Worm (Caenorhabditis elegans) whole organism, L4 larva: ENCODE measurements around the gene F58B4.6.

Experiments
- F44E2.7 ChIP-seq: fragments of 200-800 bp; sonication (Bioruptor generic); IDR thresholded peaks from 2 replicates; pipeline ENCODE4 v2.1.2; 2022; ENCODE audit warnings: missing genetic modification characterization, missing compliant biosample characterization
- T26A8.4 ChIP-seq: fragments of 200-800 bp; sonication (Bioruptor generic); IDR thresholded peaks from 2 replicates; pipeline ENCODE4 v1.3.6; 2022; ENCODE audit warnings: missing genetic modification characterization, missing compliant biosample characterization
- Y48G9A.11 ChIP-seq: fragments of 200-800 bp; sonication (Bioruptor generic); IDR thresholded peaks from 2 replicates; pipeline ENCODE4 v1.3.6; 2022; ENCODE audit warnings: missing genetic modification reagents, missing genetic modification characterization, missing compliant biosample characterization
- ces-1 ChIP-seq: fragments of 150-350 bp; sonication (generic microtip); optimal IDR thresholded peaks from 4 replicates; lab custom pipeline; 2014; ENCODE audit warnings: missing biosample characterization, missing genetic modification reagents, missing genetic modification characterization
- daf-19 ChIP-seq: fragments of 200-800 bp; sonication (Bioruptor generic); conservative IDR thresholded peaks from 2 replicates; pipeline ENCODE4 v1.3.6; 2022; ENCODE audit warnings: missing genetic modification characterization, missing compliant biosample characterization
- dve-1 ChIP-seq: sonication (generic microtip); optimal IDR thresholded peaks from 2 replicates; lab custom pipeline; 2017; ENCODE audit warnings: antibody characterized with exemption, mild to moderate bottlenecking, missing genetic modification characterization, missing compliant biosample characterization; ENCODE audit not compliant: insufficient read depth
- hif-1 ChIP-seq, 2 experiments: sonication (generic microtip); optimal IDR thresholded peaks; 2 replicates each; lab custom pipeline; 2016 to 2017; ENCODE audit warnings: missing compliant biosample characterization in 2 of 2, missing genetic modification characterization in 2 of 2, missing genetic modification reagents in 2 of 2, missing genotype in 2 of 2, mild to moderate bottlenecking in 1 of 2
- lim-7 ChIP-seq: fragments of 200-800 bp; sonication (Bioruptor generic); IDR thresholded peaks from 2 replicates; pipeline ENCODE4 v1.3.6; 2022; ENCODE audit warnings: missing genetic modification characterization, missing compliant biosample characterization
- lin-15B ChIP-seq: fragments of 150-350 bp; sonication (generic microtip); optimal IDR thresholded peaks from 3 replicates; lab custom pipeline; 2014; ENCODE audit warnings: missing biosample characterization, missing genetic modification characterization
- madf-5 ChIP-seq, 2 experiments: fragments of 200-800 bp; sonication (Bioruptor generic); IDR thresholded peaks; 2 replicates each; pipeline ENCODE4 v1.3.6; 2022; ENCODE audit warnings: missing compliant biosample characterization in 2 of 2, missing genetic modification characterization in 2 of 2
- madf-9 ChIP-seq: fragments of 200-800 bp; sonication (Bioruptor generic); conservative IDR thresholded peaks from 2 replicates; pipeline ENCODE4 v1.3.6; 2022; ENCODE audit warnings: missing genetic modification reagents, missing genetic modification characterization, missing compliant biosample characterization
- mdl-1 ChIP-seq, 2 experiments: fragments of 150-350 bp in 1 of 2; sonication (generic microtip) in 1 of 2; optimal IDR thresholded peaks; 2 replicates each; lab custom pipeline; 2014 to 2017; ENCODE audit warnings: missing biosample characterization in 2 of 2, missing genetic modification characterization in 2 of 2
- mes-2 ChIP-seq: sonication (generic microtip); optimal IDR thresholded peaks from 2 replicates; lab custom pipeline; 2016; ENCODE audit warnings: missing genotype, mild to moderate bottlenecking, missing genetic modification characterization, missing compliant biosample characterization; ENCODE audit not compliant: poor library complexity, severe bottlenecking
- nhr-237 ChIP-seq: sonication (generic microtip); optimal IDR thresholded peaks from 2 replicates; lab custom pipeline; 2017; ENCODE audit warnings: missing biosample characterization, missing genetic modification characterization
- nhr-41 ChIP-seq: fragments of 200-800 bp; sonication (Bioruptor generic); IDR thresholded peaks from 2 replicates; pipeline ENCODE4 v1.3.6; 2022; ENCODE audit warnings: missing genetic modification reagents, missing genetic modification characterization, missing compliant biosample characterization
- nhr-76 ChIP-seq: fragments of 150-350 bp; optimal IDR thresholded peaks from 2 replicates; lab custom pipeline; 2014; ENCODE audit warnings: missing biosample characterization, missing genetic modification characterization
- pha-4 ChIP-seq, 2 experiments: fragments of 150-350 bp in 1 of 2; fragments of 200-800 bp in 1 of 2; sonication (Bioruptor generic) in 1 of 2; IDR thresholded peaks in 1 of 2; optimal IDR thresholded peaks in 1 of 2; 2 replicates each; pipeline versions ENCODE4 v1.3.6 to Lab custom; 2014 to 2022; ENCODE audit warnings: missing genetic modification characterization in 2 of 2, missing genetic modification reagents in 2 of 2, missing biosample characterization in 1 of 2, missing compliant biosample characterization in 1 of 2
- unc-39 ChIP-seq: sonication (generic microtip); optimal IDR thresholded peaks from 2 replicates; lab custom pipeline; 2017; ENCODE audit warnings: missing biosample characterization, missing genetic modification characterization
- unc-62 ChIP-seq, 3 experiments: fragments of 150-350 bp in 1 of 3; sonication (generic microtip); optimal IDR thresholded peaks in 2 of 3; peaks in 1 of 3; 1 replicate in 1 of 3; 2 replicates in 2 of 3; lab custom pipeline; 2014 to 2017; ENCODE audit warnings: missing biosample characterization in 3 of 3, missing genetic modification characterization in 3 of 3, missing genetic modification reagents in 3 of 3, missing genotype in 1 of 3
- zfp-2 ChIP-seq: sonication (generic microtip); optimal IDR thresholded peaks from 2 replicates; lab custom pipeline; 2016; ENCODE audit warnings: mild to moderate bottlenecking, missing genetic modification characterization, missing compliant biosample characterization
- zip-11 ChIP-seq: fragments of 200-800 bp; sonication (Bioruptor generic); IDR thresholded peaks from 2 replicates; pipeline ENCODE4 v1.3.6; 2022; ENCODE audit warnings: missing genetic modification characterization, missing compliant biosample characterization

The F58B4.6 gene

DNA sequence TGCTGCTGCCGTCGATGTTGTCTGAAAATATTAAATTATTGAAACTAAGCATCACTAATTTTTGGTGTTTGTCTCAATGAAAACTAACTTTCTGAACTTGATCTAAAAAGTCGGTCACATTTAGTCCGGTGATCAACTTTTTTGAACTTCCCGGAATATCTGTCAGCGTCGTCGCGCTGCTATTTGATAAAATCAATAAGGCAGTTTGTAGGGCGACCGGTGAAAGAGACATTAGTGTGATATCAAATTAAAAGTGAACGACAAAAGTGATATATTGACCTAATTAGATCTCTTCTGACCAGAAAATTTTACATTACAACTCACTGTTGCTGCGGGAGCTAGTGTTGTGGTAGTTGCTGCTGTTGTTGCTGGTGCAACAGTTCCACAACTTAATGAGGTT is 46.1 kb downstream of the F58B4.6 start:
- no peak for TF ChIP-seq T26A8.4 (GFP tag; lab: Robert Waterston, UW)
- TF ChIP-seq unc-39 (tag; lab: Kevin White, UChicago) = no peak
- no peak for TF ChIP-seq lin-15B (tag; lab: Kevin White, UChicago)
- TF ChIP-seq nhr-237 (tag; lab: Kevin White, UChicago) = no peak
- TF ChIP-seq zfp-2 (tag; lab: Kevin White, UChicago) = no peak
- TF ChIP-seq unc-62 (GFP tag; optimal IDR thresholded peaks at IDR 0.05 in 1 of 2; lab: Kevin White, UChicago) = no peak
- no peak for TF ChIP-seq unc-62 (tag; optimal IDR thresholded peaks at IDR 0.05; lab: Kevin White, UChicago)
- no peak for TF ChIP-seq pha-4 (GFP tag; IDR thresholded peaks at IDR 0.05; lab: Robert Waterston, UW)
- no peak for TF ChIP-seq pha-4 (tag; optimal IDR thresholded peaks at IDR 0.05; lab: Kevin White, UChicago)
- TF ChIP-seq F44E2.7 = no peak
- TF ChIP-seq dve-1 (tag; lab: Kevin White, UChicago) = no peak
- no peak for TF ChIP-seq mdl-1 (tag; optimal IDR thresholded peaks at IDR 0.05; lab: Kevin White, UChicago)
- no peak for TF ChIP-seq madf-5 (GFP tag; IDR thresholded peaks at IDR 0.05; lab: Robert Waterston, UW)
- TF ChIP-seq nhr-41 = no peak
- TF ChIP-seq Y48G9A.11 (GFP tag; lab: Robert Waterston, UW) = no peak
- TF ChIP-seq ces-1 (GFP tag; lab: Kevin White, UChicago) = no peak
- TF ChIP-seq madf-9 (GFP tag; lab: Robert Waterston, UW) = no peak
- no peak for TF ChIP-seq hif-1 (tag; optimal IDR thresholded peaks at IDR 0.05; lab: Kevin White, UChicago)
- no peak for TF ChIP-seq nhr-76 (tag; lab: Kevin White, UChicago)
- no peak for TF ChIP-seq zip-11
- TF ChIP-seq daf-19 (GFP tag; lab: Robert Waterston, UW) = no peak
- TF ChIP-seq lim-7 (GFP tag; lab: Robert Waterston, UW) = no peak

DNA sequence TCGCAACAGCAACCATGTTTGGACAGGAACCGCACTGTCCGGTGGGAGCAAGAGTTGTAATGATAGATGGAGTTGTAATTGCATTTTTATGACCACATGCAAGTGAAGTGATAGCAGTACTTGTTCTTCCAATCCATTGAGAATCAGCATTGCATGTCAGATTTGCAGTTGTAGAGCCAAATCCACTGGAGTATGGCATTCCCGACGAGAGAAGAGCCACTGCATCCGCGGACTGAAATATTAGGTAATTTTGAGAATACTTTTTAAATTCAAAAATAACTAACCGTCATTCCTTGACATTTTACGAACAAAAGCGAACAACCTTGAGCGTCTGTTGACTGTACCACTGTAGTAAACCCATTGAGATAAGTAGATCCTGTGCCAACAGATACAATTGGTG is 50.3 kb downstream of the F58B4.6 start:
- TF ChIP-seq mes-2 (tag; lab: Kevin White, UChicago) = no peak
- TF ChIP-seq unc-62 (GFP tag; optimal IDR thresholded peaks at IDR 0.05 in 1 of 2; lab: Kevin White, UChicago) = peak in 1 of 2 experiments; percentile 91
- no peak for TF ChIP-seq unc-62 (tag; optimal IDR thresholded peaks at IDR 0.05; lab: Kevin White, UChicago)
